Worm (Caenorhabditis elegans) whole organism, L4/young adult: ENCODE results near the gene vab-8.

Experiments
- W03F9.2 ChIP-seq: fragments of 150-350 bp; optimal IDR thresholded peaks from 2 replicates; lab custom pipeline; 2014; ENCODE audit warnings: missing biosample characterization, missing genetic modification characterization
- dao-5 ChIP-seq: sonication (generic microtip); optimal IDR thresholded peaks from 2 replicates; lab custom pipeline; 2016; ENCODE audit warnings: missing genotype, missing genetic modification characterization, moderate library complexity, missing compliant biosample characterization
- him-1 ChIP-seq: sonication (generic microtip); optimal IDR thresholded peaks from 2 replicates; lab custom pipeline; 2016; ENCODE audit warnings: missing genotype, missing genetic modification reagents, missing genetic modification characterization, missing compliant biosample characterization

The vab-8 gene

ce11 chrV:12195845-12196244 lies 17.3 kb upstream of the vab-8 start, which contains the start of gene ZK836.3:
TSS of gene ZK836.3 (minus strand) at chrV:12195945.
- TF ChIP-seq dao-5 (tag; lab: Kevin White, UChicago) (no peak), W03F9.2 (tag; lab: Kevin White, UChicago) (no peak), him-1 (tag; lab: Kevin White, UChicago) (no peak)

ce11 chrV:12196659-12197058 lies 16.5 kb upstream of the vab-8 start:
- TF ChIP-seq him-1 (tag; lab: Kevin White, UChicago) (no peak), W03F9.2 (tag; lab: Kevin White, UChicago) (no peak), dao-5 (tag; lab: Kevin White, UChicago) (no peak)

- no peak for TF ChIP-seq W03F9.2 (tag; lab: Kevin White, UChicago)
- no peak for TF ChIP-seq dao-5 (tag; lab: Kevin White, UChicago)
- TF ChIP-seq him-1 (tag; lab: Kevin White, UChicago): no peak
Observed at ce11 chrV:12197748-12198147, 15.4 kb upstream of the vab-8 start.

- TF ChIP-seq him-1 (tag; lab: Kevin White, UChicago): no peak
- no peak for TF ChIP-seq dao-5 (tag; lab: Kevin White, UChicago)
Observed at ce11 chrV:12198545-12198944, 14.6 kb upstream of the vab-8 start, which contains the start of gene lon-3. TSS of gene lon-3 (minus strand) at chrV:12198645.

ce11 chrV:12199474-12199873 lies 13.7 kb upstream of the vab-8 start:
- TF ChIP-seq him-1 (tag; lab: Kevin White, UChicago): no peak
- TF ChIP-seq dao-5 (tag; lab: Kevin White, UChicago): no peak
- TF ChIP-seq W03F9.2 (tag; lab: Kevin White, UChicago): no peak

- no peak for TF ChIP-seq W03F9.2 (tag; lab: Kevin White, UChicago)
- no peak for TF ChIP-seq him-1 (tag; lab: Kevin White, UChicago)
- no peak for TF ChIP-seq dao-5 (tag; lab: Kevin White, UChicago)
Observed at ce11 chrV:12208678-12209077, 4.4 kb upstream of the vab-8 start.

- TF ChIP-seq him-1 (tag; lab: Kevin White, UChicago) (no peak), dao-5 (tag; lab: Kevin White, UChicago) (no peak), W03F9.2 (tag; lab: Kevin White, UChicago) (no peak)
Observed at ce11 chrV:12209951-12210350, 3.2 kb upstream of the vab-8 start.

- TF ChIP-seq dao-5 (tag; lab: Kevin White, UChicago) (no peak), him-1 (tag; lab: Kevin White, UChicago) (no peak), W03F9.2 (tag; lab: Kevin White, UChicago) (no peak)
Observed at ce11 chrV:12211090-12211489, 2.0 kb upstream of the vab-8 start.

ce11 chrV:12233425-12233824 lies 20.3 kb downstream of the vab-8 start:
- TF ChIP-seq W03F9.2 (tag; lab: Kevin White, UChicago): no peak
- no peak for TF ChIP-seq dao-5 (tag; lab: Kevin White, UChicago)
- no peak for TF ChIP-seq him-1 (tag; lab: Kevin White, UChicago)

ce11 chrV:12234293-12235004 lies 21.3 kb downstream of the vab-8 start, which contains the start of gene myo-3:
TSS of gene myo-3 (minus strand) at chrV:12234343.
- TF ChIP-seq W03F9.2 (tag; lab: Kevin White, UChicago): no peak
- no peak for TF ChIP-seq dao-5 (tag; lab: Kevin White, UChicago)
- TF ChIP-seq him-1 (tag; lab: Kevin White, UChicago): no peak

- TF ChIP-seq him-1 (tag; lab: Kevin White, UChicago) (no peak), W03F9.2 (tag; lab: Kevin White, UChicago) (no peak), dao-5 (tag; lab: Kevin White, UChicago) (no peak)
Observed at ce11 chrV:12235502-12235901, 22.4 kb downstream of the vab-8 start.

- no peak for TF ChIP-seq him-1 (tag; lab: Kevin White, UChicago)
Observed at ce11 chrV:12241126-12241525, 28.0 kb downstream of the vab-8 start, which contains the start of gene ttr-22. TSS of gene ttr-22 (plus strand) at chrV:12241426.

ce11 chrV:12244980-12245742 lies 32.0 kb downstream of the vab-8 start, which contains the start of the genes T04H1.13, slfl-5 and rad-50:
TSS of gene T04H1.13 (minus strand) at chrV:12245030.
TSS of gene slfl-5 (minus strand) at chrV:12245044.
TSS of gene rad-50 (plus strand) at chrV:12245646.
- TF ChIP-seq W03F9.2 (tag; lab: Kevin White, UChicago) (no peak), dao-5 (tag; lab: Kevin White, UChicago) (no peak), him-1 (tag; lab: Kevin White, UChicago) (no peak)
